Fruit fly (Drosophila melanogaster) whole organism, prepupa: ENCODE results near the gene CG3345.

ENCODE experiments used
- Blimp-1 ChIP-seq: fragments of 200-800 bp; sonication (Bioruptor generic); optimal IDR thresholded peaks from 3 replicates; lab custom pipeline; 2017; ENCODE audit warnings: missing biosample characterization, missing genetic modification characterization, mild to moderate bottlenecking, moderate library complexity, missing genetic modification reagents
- CG10669 ChIP-seq: fragments of 200-800 bp; sonication (Bioruptor generic); optimal IDR thresholded peaks from 3 replicates; lab custom pipeline; 2018; ENCODE audit warnings: missing biosample characterization, mild to moderate bottlenecking, missing genetic modification characterization, moderate library complexity
- CG11294 ChIP-seq: fragments of 200-800 bp; sonication (Bioruptor generic); IDR thresholded peaks from 2 replicates; pipeline ENCODE4 v1.3.6; 2022; ENCODE audit warnings: missing biosample characterization, missing genetic modification characterization
- CG11762 ChIP-seq: fragments of 200-800 bp; sonication (Bioruptor generic); optimal IDR thresholded peaks from 3 replicates; lab custom pipeline; 2016; ENCODE audit warnings: missing biosample characterization, missing genetic modification characterization; ENCODE audit not compliant: insufficient read depth
- CG15336 ChIP-seq: fragments of 200-800 bp; sonication (Bioruptor generic); IDR thresholded peaks from 2 replicates; pipeline ENCODE4 v1.3.6; 2022; ENCODE audit warnings: missing biosample characterization, missing genetic modification characterization
- CG1621 ChIP-seq: fragments of 200-800 bp; sonication (Bioruptor generic); optimal IDR thresholded peaks from 3 replicates; lab custom pipeline; 2018; ENCODE audit warnings: missing biosample characterization, mild to moderate bottlenecking, missing genetic modification characterization
- CG16779 ChIP-seq: fragments of 200-800 bp; sonication (Bioruptor generic); optimal IDR thresholded peaks from 3 replicates; lab custom pipeline; 2017; ENCODE audit warnings: missing biosample characterization, mild to moderate bottlenecking, missing genetic modification characterization
- CG3032 ChIP-seq: fragments of 200-800 bp; optimal IDR thresholded peaks from 2 replicates; lab custom pipeline; 2019; ENCODE audit warnings: missing biosample characterization, mild to moderate bottlenecking, missing genetic modification characterization, moderate library complexity
- CG31627 ChIP-seq: fragments of 200-800 bp; sonication (Bioruptor generic); optimal IDR thresholded peaks from 3 replicates; lab custom pipeline; 2016; ENCODE audit warnings: missing biosample characterization, missing genetic modification characterization
- CG32006 ChIP-seq: fragments of 200-800 bp; sonication (Bioruptor generic); optimal IDR thresholded peaks from 3 replicates; lab custom pipeline; 2017; ENCODE audit warnings: missing biosample characterization, mild to moderate bottlenecking, missing genetic modification characterization
- CG3919 ChIP-seq: fragments of 200-800 bp; sonication (Bioruptor generic); optimal IDR thresholded peaks from 3 replicates; lab custom pipeline; 2016; ENCODE audit warnings: missing biosample characterization, missing genetic modification characterization
- CG6163 ChIP-seq: fragments of 200-800 bp; sonication (Bioruptor generic); IDR thresholded peaks from 3 replicates; pipeline ENCODE4 v1.3.6; 2022; ENCODE audit warnings: missing biosample characterization, missing genetic modification characterization
- CG6276 ChIP-seq: fragments of 200-800 bp; sonication (Bioruptor generic); optimal IDR thresholded peaks from 2 replicates; lab custom pipeline; 2017; ENCODE audit warnings: missing biosample characterization, mild to moderate bottlenecking, missing genetic modification characterization
- CG6792 ChIP-seq: fragments of 200-800 bp; sonication (Bioruptor generic); optimal IDR thresholded peaks from 3 replicates; lab custom pipeline; 2016; ENCODE audit warnings: missing biosample characterization, missing genetic modification characterization
- CG6808 ChIP-seq: fragments of 200-800 bp; sonication (Bioruptor generic); optimal IDR thresholded peaks from 3 replicates; lab custom pipeline; 2017; ENCODE audit warnings: missing biosample characterization, missing genetic modification characterization, mild to moderate bottlenecking, moderate library complexity, missing genetic modification reagents
- CG6854 ChIP-seq: fragments of 200-800 bp; sonication (Bioruptor generic); optimal IDR thresholded peaks from 2 replicates; lab custom pipeline; 2017; ENCODE audit warnings: missing biosample characterization, mild to moderate bottlenecking, missing genetic modification characterization
- CG8119 ChIP-seq: fragments of 200-800 bp; sonication (Bioruptor generic); IDR thresholded peaks from 3 replicates; pipeline ENCODE4 v1.3.6; 2022; ENCODE audit warnings: missing biosample characterization, missing genetic modification characterization
- CG8319 ChIP-seq: fragments of 200-800 bp; sonication (Bioruptor generic); optimal IDR thresholded peaks from 3 replicates; lab custom pipeline; 2016; ENCODE audit warnings: missing biosample characterization, missing genetic modification characterization
- CG9139 ChIP-seq: fragments of 200-800 bp; sonication (Bioruptor generic); optimal IDR thresholded peaks from 3 replicates; lab custom pipeline; 2017; ENCODE audit warnings: missing biosample characterization, mild to moderate bottlenecking, missing genetic modification characterization
- Eip75B ChIP-seq: fragments of 200-800 bp; sonication (Bioruptor generic); optimal IDR thresholded peaks from 3 replicates; lab custom pipeline; 2016; ENCODE audit warnings: missing biosample characterization, missing genetic modification characterization
- Eip78C ChIP-seq: fragments of 200-800 bp; sonication (Bioruptor generic); peaks from one replicate; lab custom pipeline; 2016; ENCODE audit warnings: missing biosample characterization, missing genetic modification characterization
- Eip93F ChIP-seq: fragments of 200-800 bp; sonication (Bioruptor generic); optimal IDR thresholded peaks from 2 replicates; lab custom pipeline; 2016; ENCODE audit warnings: missing biosample characterization, mild to moderate bottlenecking, missing genetic modification characterization
- Ets96B ChIP-seq: fragments of 200-800 bp; optimal IDR thresholded peaks from 2 replicates; lab custom pipeline; 2019; ENCODE audit warnings: missing biosample characterization, mild to moderate bottlenecking, missing genetic modification characterization, moderate library complexity
- Gug ChIP-seq: fragments of 200-800 bp; sonication (Bioruptor generic); IDR thresholded peaks from 2 replicates; pipeline ENCODE4 v1.3.6; 2022; ENCODE audit warnings: missing biosample characterization, missing genetic modification characterization
- Hr39 ChIP-seq: fragments of 200-800 bp; sonication (Bioruptor generic); optimal IDR thresholded peaks from 2 replicates; lab custom pipeline; 2016; ENCODE audit warnings: missing biosample characterization, missing genetic modification characterization
- Lpt ChIP-seq: fragments of 200-800 bp; sonication (Bioruptor generic); optimal IDR thresholded peaks from 3 replicates; lab custom pipeline; 2016; ENCODE audit warnings: missing biosample characterization, missing genetic modification characterization
- OdsH ChIP-seq: fragments of 200-800 bp; sonication (Bioruptor generic); optimal IDR thresholded peaks from 3 replicates; lab custom pipeline; 2016; ENCODE audit warnings: missing biosample characterization, missing genetic modification characterization
- Smox ChIP-seq: fragments of 200-800 bp; sonication (Bioruptor generic); optimal IDR thresholded peaks from 3 replicates; lab custom pipeline; 2016; ENCODE audit warnings: missing biosample characterization, missing genetic modification characterization
- Sox14 ChIP-seq: fragments of 200-800 bp; sonication (Bioruptor generic); optimal IDR thresholded peaks from 3 replicates; lab custom pipeline; 2016; ENCODE audit warnings: missing biosample characterization, missing genetic modification characterization
- achi ChIP-seq: fragments of 200-800 bp; sonication (Bioruptor generic); optimal IDR thresholded peaks from 3 replicates; lab custom pipeline; 2016; ENCODE audit warnings: missing biosample characterization, missing genetic modification characterization
- acj6 ChIP-seq: fragments of 200-800 bp; sonication (Bioruptor generic); optimal IDR thresholded peaks from 3 replicates; lab custom pipeline; 2016; ENCODE audit warnings: missing biosample characterization, missing genetic modification characterization
- cyc ChIP-seq: fragments of 200-800 bp; sonication (Bioruptor generic); optimal IDR thresholded peaks from 3 replicates; lab custom pipeline; 2016; ENCODE audit warnings: missing biosample characterization, missing genetic modification characterization
- dsx ChIP-seq: fragments of 200-800 bp; optimal IDR thresholded peaks from 3 replicates; lab custom pipeline; 2019; ENCODE audit warnings: missing biosample characterization, mild to moderate bottlenecking, missing genetic modification characterization, moderate library complexity; ENCODE audit not compliant: poor library complexity, severe bottlenecking
- eg ChIP-seq: fragments of 200-800 bp; sonication (Bioruptor generic); IDR thresholded peaks from 3 replicates; pipeline ENCODE4 v1.3.6; 2022; ENCODE audit warnings: missing biosample characterization, missing genetic modification characterization
- esn ChIP-seq: fragments of 200-800 bp; sonication (Bioruptor generic); optimal IDR thresholded peaks from 2 replicates; lab custom pipeline; 2016; ENCODE audit warnings: missing biosample characterization, mild to moderate bottlenecking, missing genetic modification characterization, moderate library complexity
- fd85E ChIP-seq: fragments of 200-800 bp; sonication (Bioruptor generic); optimal IDR thresholded peaks from 3 replicates; lab custom pipeline; 2016; ENCODE audit warnings: missing biosample characterization, missing genetic modification characterization
- fkh ChIP-seq: fragments of 200-800 bp; sonication (Bioruptor generic); optimal IDR thresholded peaks from 3 replicates; lab custom pipeline; 2017; ENCODE audit warnings: missing biosample characterization, mild to moderate bottlenecking, missing genetic modification characterization, moderate library complexity
- lz ChIP-seq: fragments of 200-800 bp; sonication (Bioruptor generic); optimal IDR thresholded peaks from 3 replicates; lab custom pipeline; 2016; ENCODE audit warnings: missing biosample characterization, missing genetic modification characterization
- net ChIP-seq: fragments of 200-800 bp; sonication (Bioruptor generic); optimal IDR thresholded peaks from 3 replicates; lab custom pipeline; 2016; ENCODE audit warnings: missing biosample characterization, missing genetic modification characterization
- pdm3 ChIP-seq: fragments of 200-800 bp; sonication (Bioruptor generic); optimal IDR thresholded peaks from 3 replicates; lab custom pipeline; 2016; ENCODE audit warnings: missing biosample characterization, missing genetic modification characterization
- spab ChIP-seq: fragments of 200-800 bp; sonication (Bioruptor generic); optimal IDR thresholded peaks from 2 replicates; lab custom pipeline; 2017; ENCODE audit warnings: missing biosample characterization, mild to moderate bottlenecking, missing genetic modification characterization, missing genetic modification reagents
- ss ChIP-seq, 2 experiments: fragments of 200-800 bp; sonication (Bioruptor generic); optimal IDR thresholded peaks; 2 replicates in 1 of 2; 3 replicates in 1 of 2; lab custom pipeline; 2017 to 2018; ENCODE audit warnings: mild to moderate bottlenecking in 2 of 2, missing biosample characterization in 2 of 2, missing genetic modification characterization in 2 of 2, moderate library complexity in 1 of 2
- svp ChIP-seq: fragments of 200-800 bp; sonication (Bioruptor generic); peaks from one replicate; lab custom pipeline; 2016; ENCODE audit warnings: missing biosample characterization, missing genetic modification characterization
- topi ChIP-seq: fragments of 200-800 bp; sonication (Bioruptor generic); optimal IDR thresholded peaks from 3 replicates; lab custom pipeline; 2016; ENCODE audit warnings: missing biosample characterization, missing genetic modification characterization

The CG3345 gene

DNA sequence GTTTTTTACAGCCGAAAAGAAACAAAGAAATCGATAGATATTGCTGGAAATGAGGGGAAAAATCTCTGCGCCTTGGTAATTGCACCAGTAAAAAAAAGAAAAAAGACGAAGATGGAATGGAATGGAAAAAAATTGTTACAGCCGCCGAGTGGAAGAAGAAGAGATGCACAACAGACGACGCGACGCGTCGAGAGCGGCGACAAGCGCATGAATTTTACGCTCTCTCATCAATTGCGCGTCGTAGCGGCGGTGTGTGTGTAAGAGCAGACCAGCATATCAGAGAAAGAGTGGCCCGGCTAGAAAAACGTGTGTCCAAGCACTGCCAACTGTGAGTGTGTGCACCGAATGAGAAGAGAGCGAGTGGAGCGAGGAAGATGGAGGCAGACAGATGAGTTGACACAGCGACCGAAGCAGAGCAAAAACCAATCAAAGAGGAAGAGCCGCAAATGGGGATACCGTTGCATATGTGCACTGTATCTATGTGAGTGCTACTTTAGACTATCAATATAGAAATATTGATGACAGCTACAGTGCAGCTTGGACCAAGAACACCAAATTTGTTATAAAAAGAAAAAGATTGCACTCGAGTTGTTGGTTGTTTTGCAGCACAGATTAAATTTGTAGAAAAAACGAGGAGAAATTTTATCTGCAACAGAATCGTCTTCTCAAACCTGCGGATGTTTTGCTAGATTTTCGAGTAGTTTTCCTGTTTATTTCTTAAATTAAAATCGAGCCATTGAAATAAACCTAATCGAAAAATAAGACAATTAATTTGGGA, 19.7 kb upstream of the CG3345 start (continued):
- TF ChIP-seq Smox (GFP tag; lab: Kevin White, UChicago) (no peak), CG6792 (GFP tag; lab: Kevin White, UChicago) (peak; percentile 6), CG11762 (GFP tag; lab: Kevin White, UChicago) (peak; percentile 44), fd85E (GFP tag; lab: Kevin White, UChicago) (no peak), CG11294 (GFP tag; lab: Robert Waterston, UW) (peak; percentile 54; the same call in 1 of the 2 replicates), net (GFP tag; lab: Kevin White, UChicago) (peak; percentile 63), CG1621 (tag; lab: Kevin White, UChicago) (peak; percentile 9), CG9139 (peak; percentile 26), Eip75B (peak; percentile 62), CG31627 (GFP tag; lab: Kevin White, UChicago) (peak; percentile 36), Gug (GFP tag; lab: Robert Waterston, UW) (peak; percentile 64), Eip93F (GFP tag; lab: Kevin White, UChicago) (no peak), CG8319 (GFP tag; lab: Kevin White, UChicago) (no peak), CG15336 (peak; percentile 70), topi (GFP tag; lab: Kevin White, UChicago) (peak; percentile 28), CG3032 (tag; lab: Kevin White, UChicago) (peak; percentile 26), CG10669 (GFP tag; lab: Kevin White, UChicago) (peak; percentile 57), CG6163 (GFP tag; lab: Robert Waterston, UW) (peak; percentile 38), spab (GFP tag; lab: Kevin White, UChicago) (peak; percentile 35), OdsH (peak; percentile 75), Eip78C (GFP tag; lab: Kevin White, UChicago) (peak; percentile 91), acj6 (GFP tag; lab: Kevin White, UChicago) (peak; percentile 61), CG8119 (peak; percentile 71)
- TF ChIP-seq, all 60 proteins: peak for 50

DNA sequence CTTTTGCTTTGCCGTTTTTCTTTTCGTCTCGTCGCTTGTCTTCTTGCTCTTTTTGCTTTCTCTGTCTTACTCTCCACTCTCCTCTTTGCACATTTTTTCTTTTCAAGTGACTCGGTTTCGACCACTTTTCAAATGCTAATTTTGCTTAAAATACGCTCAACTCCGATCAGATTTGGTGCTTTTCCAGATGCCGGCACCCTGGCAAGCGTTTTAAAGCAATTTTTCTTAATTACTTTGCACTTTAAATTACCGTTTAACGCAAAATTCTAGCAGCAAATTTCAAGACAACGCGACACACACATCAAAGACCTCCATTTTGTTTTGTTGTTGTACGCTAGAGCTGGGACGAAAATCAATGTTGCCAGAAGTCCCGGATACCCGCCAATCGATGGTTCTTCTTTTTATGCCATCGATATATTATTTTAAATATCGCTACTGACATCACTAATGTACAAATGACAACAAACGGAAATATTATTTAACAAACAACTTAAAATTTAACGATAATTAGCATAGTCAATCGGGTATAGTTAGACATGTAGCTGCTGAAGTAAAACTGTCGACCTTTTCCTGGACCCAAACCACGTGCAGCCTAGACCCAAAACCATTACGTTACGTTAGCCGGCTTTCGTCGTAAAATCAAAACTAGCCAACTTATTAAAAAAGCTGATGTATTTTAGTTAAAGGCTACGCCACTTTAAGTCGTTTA, 18.2 kb upstream of the CG3345 start, which contains the start of gene kis:
TSS of gene kis (minus strand) at position 317 of the 709 bp plus-strand sequence.
- TF ChIP-seq net (GFP tag; lab: Kevin White, UChicago) (peak; percentile 19), CG16779 (tag; lab: Kevin White, UChicago) (no peak), dsx (peak; percentile 25), achi (GFP tag; lab: Kevin White, UChicago) (peak; percentile 25), svp (GFP tag; lab: Kevin White, UChicago) (peak; percentile 40), Sox14 (peak; percentile 73), CG32006 (GFP tag; lab: Kevin White, UChicago) (peak; percentile 25), CG8119 (peak; percentile 59; the same call in 2 of the 3 replicates), topi (GFP tag; lab: Kevin White, UChicago) (peak; percentile 17), eg (GFP tag; lab: Robert Waterston, UW) (no peak; the same call in 2 of the 3 replicates), Smox (GFP tag; lab: Kevin White, UChicago) (peak; percentile 15), OdsH (peak; percentile 9), Eip78C (GFP tag; lab: Kevin White, UChicago) (peak; percentile 84), Hr39 (peak; percentile 30), pdm3 (GFP tag; lab: Kevin White, UChicago) (no peak), fkh (GFP tag; lab: Kevin White, UChicago) (peak; percentile 61), CG10669 (GFP tag; lab: Kevin White, UChicago) (no peak), CG6276 (GFP tag; lab: Kevin White, UChicago) (peak; percentile 57), CG6854 (GFP tag; lab: Kevin White, UChicago) (peak; percentile 53), Gug (GFP tag; lab: Robert Waterston, UW) (no peak), CG1621 (tag; lab: Kevin White, UChicago) (peak; percentile 23), CG3919 (GFP tag; lab: Kevin White, UChicago) (peak; percentile 40), CG6808 (GFP tag; lab: Kevin White, UChicago) (peak; percentile 43), ss (GFP tag; optimal IDR thresholded peaks at IDR 0.05; lab: Kevin White, UChicago) (peak; percentile 38 to 53), CG6792 (GFP tag; lab: Kevin White, UChicago) (no peak), CG6163 (GFP tag; lab: Robert Waterston, UW) (peak; percentile 67; the same call in 2 of the 3 replicates), CG9139 (peak; percentile 39), CG8319 (GFP tag; lab: Kevin White, UChicago) (no peak), Blimp-1 (peak; percentile 26), esn (GFP tag; lab: Kevin White, UChicago) (peak; percentile 47), CG31627 (GFP tag; lab: Kevin White, UChicago) (peak; percentile 16), Lpt (GFP tag; lab: Kevin White, UChicago) (no peak), lz (peak; percentile 11), CG3032 (tag; lab: Kevin White, UChicago) (peak; percentile 30), Ets96B (tag; lab: Kevin White, UChicago) (peak; percentile 22), cyc (no peak)
